Worm (Caenorhabditis elegans) whole organism, L1 larva: ENCODE data around the gene tni-1.

Source experiments
- C16A3.4 ChIP-seq: fragments of 150-350 bp; optimal IDR thresholded peaks from 2 replicates; lab custom pipeline; 2014; ENCODE audit warnings: missing biosample characterization, missing genetic modification characterization
- ama-1 ChIP-seq: fragments of 150-350 bp; optimal IDR thresholded peaks from 2 replicates; lab custom pipeline; 2014
- ces-1 ChIP-seq: fragments of 150-350 bp; optimal IDR thresholded peaks from 2 replicates; lab custom pipeline; 2014; ENCODE audit warnings: missing biosample characterization, missing genetic modification reagents, missing genetic modification characterization
- lin-39 ChIP-seq: fragments of 150-350 bp; optimal IDR thresholded peaks from 2 replicates; lab custom pipeline; 2014; ENCODE audit warnings: missing biosample characterization, missing genetic modification reagents, missing genetic modification characterization
- mdl-1 ChIP-seq, 2 experiments: fragments of 150-350 bp; optimal IDR thresholded peaks; 2 replicates each; lab custom pipeline; 2014 to 2017; ENCODE audit warnings: missing biosample characterization in 2 of 2, missing genetic modification characterization in 2 of 2, inconsistent platforms in 1 of 2
- pag-3 ChIP-seq: sonication (generic microtip); optimal IDR thresholded peaks from 2 replicates; lab custom pipeline; 2017; ENCODE audit warnings: missing genetic modification characterization, mild to moderate bottlenecking, missing compliant biosample characterization, antibody characterized with exemption, borderline replicate concordance; ENCODE audit not compliant: insufficient read depth
- snpc-4 ChIP-seq: fragments of 150-350 bp; optimal IDR thresholded peaks from 2 replicates; lab custom pipeline; 2014; ENCODE audit warnings: missing biosample characterization, missing genetic modification characterization
- tbx-2 ChIP-seq: sonication (generic microtip); optimal IDR thresholded peaks from 2 replicates; lab custom pipeline; 2016; ENCODE audit warnings: missing genetic modification characterization, missing compliant biosample characterization
- unc-62 ChIP-seq: fragments of 150-350 bp; optimal IDR thresholded peaks from 2 replicates; lab custom pipeline; 2014; ENCODE audit warnings: missing biosample characterization, missing genetic modification reagents, missing genetic modification characterization
- unc-98 ChIP-seq: fragments of 200-800 bp; sonication (Bioruptor generic); IDR thresholded peaks from 2 replicates; pipeline ENCODE4 v1.3.6; 2022; ENCODE audit warnings: missing genetic modification characterization, missing compliant biosample characterization

DNA sequence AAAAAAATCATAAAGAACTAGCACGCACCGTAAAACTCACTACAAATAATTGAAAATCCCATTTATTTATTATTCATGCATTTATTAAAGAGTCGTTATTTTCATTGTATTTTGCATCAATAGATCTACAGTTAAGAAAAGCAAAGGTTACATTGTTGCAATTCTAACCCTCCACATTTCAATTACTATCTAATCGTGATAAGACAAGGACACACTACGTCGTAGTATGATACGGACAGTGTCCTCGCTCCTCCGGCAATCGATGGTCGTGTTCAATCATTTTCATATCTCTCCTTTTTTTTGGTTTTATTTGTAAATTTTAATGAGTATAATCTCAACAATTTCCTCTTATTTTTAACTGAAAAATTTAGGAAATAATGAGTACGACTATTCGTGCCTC lies 15.7 kb upstream of the tni-1 start, which contains the start of gene prx-12:
- TF ChIP-seq unc-98 (GFP tag; lab: Robert Waterston, UW), result no peak
- TF ChIP-seq ama-1 (lab: Kevin White, UChicago), result no peak
- TF ChIP-seq ces-1 (GFP tag; lab: Kevin White, UChicago), result no peak
- no peak for TF ChIP-seq C16A3.4 (tag; lab: Kevin White, UChicago)
- TF ChIP-seq pag-3 (tag; lab: Kevin White, UChicago), result no peak
- TF ChIP-seq lin-39 (tag; lab: Kevin White, UChicago), result no peak
- TF ChIP-seq mdl-1 (tag; optimal IDR thresholded peaks at IDR 0.05; lab: Kevin White, UChicago), result no peak
- TF ChIP-seq tbx-2, result no peak
- TF ChIP-seq snpc-4 (tag; lab: Kevin White, UChicago), result no peak
- no peak for TF ChIP-seq unc-62 (GFP tag; lab: Kevin White, UChicago)
